Fruit fly (Drosophila melanogaster): ENCODE measurements around the gene Mob2.

Gene Mob2

DNA sequence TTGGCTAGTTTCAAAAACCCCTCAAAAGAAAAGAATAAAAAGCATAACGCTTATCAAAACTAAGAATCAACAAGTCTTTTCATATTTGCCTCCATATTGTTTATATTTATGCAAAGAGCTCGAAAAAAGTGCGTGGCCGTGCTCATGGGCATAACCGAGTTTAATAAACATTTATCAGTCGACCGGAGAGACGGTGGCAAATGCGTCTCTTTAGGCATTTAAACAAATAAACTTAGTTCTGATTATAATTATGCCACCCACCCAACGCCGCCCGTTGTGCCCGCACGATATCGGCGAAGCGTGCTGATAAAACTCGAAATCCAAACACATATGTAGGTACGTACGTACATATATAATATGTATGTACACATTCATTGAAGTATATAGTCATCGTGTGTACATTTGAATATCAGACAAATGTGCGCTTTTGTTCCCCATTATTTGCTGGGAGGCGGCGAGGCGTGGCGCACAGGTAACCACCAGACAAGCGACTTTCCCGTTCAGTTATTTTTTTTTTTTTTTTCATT is 33.6 kb downstream of the Mob2 start:
- TF ChIP-seq cyc (GFP tag; optimal IDR thresholded peaks at IDR 0.05) (no peak), vri (GFP tag; optimal IDR thresholded peaks at IDR 0.05) (peak; percentile 60), esn (GFP tag; optimal IDR thresholded peaks at IDR 0.05) (no peak), Sox14 (GFP tag; optimal IDR thresholded peaks at IDR 0.05) (no peak), CG15336 (GFP tag; IDR thresholded peaks at IDR 0.05) (0 out of 2 replicates have a peak, but pooled peaks have one; percentile 17), CG11762 (GFP tag; optimal IDR thresholded peaks at IDR 0.05; ENCODE audit: insufficient read depth) (no peak), eg (GFP tag; IDR thresholded peaks at IDR 0.05) (no peak), topi (GFP tag; optimal IDR thresholded peaks at IDR 0.05) (no peak), lz (GFP tag; optimal IDR thresholded peaks at IDR 0.05) (no peak), CG1621 (tag; optimal IDR thresholded peaks at IDR 0.05) (no peak), CG3919 (GFP tag; optimal IDR thresholded peaks at IDR 0.05) (no peak), CG3032 (tag; optimal IDR thresholded peaks at IDR 0.05) (no peak), CG8119 (GFP tag; IDR thresholded peaks at IDR 0.05) (no peak), Eip78C (GFP tag) (peak; percentile 33), CG8632 (GFP tag; optimal IDR thresholded peaks at IDR 0.05) (no peak), acj6 (GFP tag; optimal IDR thresholded peaks at IDR 0.05) (no peak), CG4318 (GFP tag; optimal IDR thresholded peaks at IDR 0.05) (no peak), achi (GFP tag; optimal IDR thresholded peaks at IDR 0.05) (no peak), Eip75B (GFP tag; optimal IDR thresholded peaks at IDR 0.05) (no peak), spab (GFP tag; optimal IDR thresholded peaks at IDR 0.05) (no peak), dsx (GFP tag; optimal IDR thresholded peaks at IDR 0.05; ENCODE audit: poor library complexity, severe bottlenecking) (no peak), fkh (GFP tag; optimal IDR thresholded peaks at IDR 0.05) (peak; percentile 90), fd85E (GFP tag; optimal IDR thresholded peaks at IDR 0.05) (no peak), Hr38 (GFP tag; optimal IDR thresholded peaks at IDR 0.05) (no peak), dac (GFP tag; optimal IDR thresholded peaks at IDR 0.05) (no peak), Smox (GFP tag; optimal IDR thresholded peaks at IDR 0.05) (no peak), Ets96B (tag; optimal IDR thresholded peaks at IDR 0.05) (no peak), salr (GFP tag; optimal IDR thresholded peaks at IDR 0.05) (no peak), Eip93F (GFP tag; optimal IDR thresholded peaks at IDR 0.05) (no peak), fd59A (GFP tag; optimal IDR thresholded peaks at IDR 0.05) (no peak), Gug (GFP tag; IDR thresholded peaks at IDR 0.05) (no peak), CG7368 (GFP tag; optimal IDR thresholded peaks at IDR 0.05) (no peak)

DNA sequence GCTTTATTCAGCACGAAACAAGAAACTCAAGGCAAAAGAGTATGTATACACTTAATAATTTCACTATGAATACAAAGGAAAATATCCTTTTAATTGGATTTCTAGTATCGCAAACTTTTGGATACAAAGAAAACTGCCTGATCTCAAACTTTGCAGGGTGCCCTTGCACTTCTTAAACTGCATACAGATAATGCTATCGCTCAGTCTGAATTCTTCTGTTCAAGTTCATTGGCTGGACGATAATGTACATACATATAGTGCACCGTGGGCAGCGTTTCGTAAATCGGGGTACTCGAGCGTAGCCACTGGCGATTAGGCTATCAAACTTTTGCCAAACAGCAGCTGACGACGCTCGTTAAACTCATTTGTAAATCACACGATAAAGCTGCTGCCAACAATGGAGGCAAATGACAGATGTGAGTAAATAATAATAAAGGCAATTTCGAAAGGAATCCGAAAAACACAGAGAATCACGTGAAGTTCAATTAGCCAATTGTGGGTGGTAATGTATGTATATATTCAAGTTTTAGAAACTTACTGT is 35.3 kb downstream of the Mob2 start:
- TF ChIP-seq vri (GFP tag; optimal IDR thresholded peaks at IDR 0.05) (peak; percentile 7), svp (GFP tag) (peak; percentile 72), CG6163 (GFP tag; IDR thresholded peaks at IDR 0.05) (no peak), Sox14 (GFP tag; optimal IDR thresholded peaks at IDR 0.05) (peak; percentile 11), Sox15 (GFP tag; optimal IDR thresholded peaks at IDR 0.05) (no peak), fkh (GFP tag; optimal IDR thresholded peaks at IDR 0.05) (no peak)

DNA sequence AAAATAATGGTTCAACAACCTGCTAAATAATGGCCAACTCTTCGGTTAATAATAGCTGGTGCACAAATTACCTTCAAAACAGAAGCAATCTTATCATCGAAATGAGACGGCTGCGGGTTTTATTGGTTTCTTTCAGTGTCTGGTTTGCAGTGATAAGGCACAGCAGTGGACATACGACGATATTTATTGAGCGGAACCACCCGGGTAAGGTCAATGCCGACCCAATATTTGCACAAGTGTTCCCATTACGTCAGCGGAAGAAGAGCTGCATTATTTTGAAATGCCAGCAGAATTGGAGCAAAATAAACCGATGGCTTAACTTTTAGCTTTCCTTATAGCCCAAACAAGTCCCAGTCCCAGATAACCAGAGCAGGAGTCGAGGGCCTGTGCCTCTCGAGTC is 36.3 kb downstream of the Mob2 start:
- TF ChIP-seq svp (GFP tag): peak; percentile 96
- no peak for TF ChIP-seq lz (GFP tag; optimal IDR thresholded peaks at IDR 0.05)
- TF ChIP-seq CG8119 (GFP tag; IDR thresholded peaks at IDR 0.05): no peak
- peak; percentile 19 for TF ChIP-seq CG6854 (GFP tag; optimal IDR thresholded peaks at IDR 0.05)
- TF ChIP-seq Eip78C (GFP tag): peak; percentile 20
- TF ChIP-seq Met (GFP tag; optimal IDR thresholded peaks at IDR 0.05): peak; percentile 3
- TF ChIP-seq fkh (GFP tag; optimal IDR thresholded peaks at IDR 0.05): peak; percentile 30
- TF ChIP-seq vri (GFP tag; optimal IDR thresholded peaks at IDR 0.05): peak; percentile 78
- TF ChIP-seq esn (GFP tag; optimal IDR thresholded peaks at IDR 0.05): peak; percentile 29

Data from whole organism, prepupa.